Fruit fly (Drosophila melanogaster) whole organism, larva: Measurements from ENCODE around the gene CG31272.

Experiments used
- noc ChIP-seq: fragments of 200-800 bp; sonication (Bioruptor generic); optimal IDR thresholded peaks from 3 replicates; lab custom pipeline; 2019; ENCODE audit warnings: missing biosample characterization, mild to moderate bottlenecking, missing genetic modification characterization, moderate library complexity

CG31272 gene

dm6 chr3R:10751061-10751460 is 8.1 kb downstream of the CG31272 start, which contains the start of gene TkR86C:
Gene TkR86C, minus strand, starts transcription at chr3R:10751228.
- TF ChIP-seq noc (tag; lab: Kevin White, UChicago) = no peak

- TF ChIP-seq noc (tag; lab: Kevin White, UChicago) = no peak
Observed at dm6 chr3R:10747650-10748049, 11.5 kb downstream of the CG31272 start.

DNA sequence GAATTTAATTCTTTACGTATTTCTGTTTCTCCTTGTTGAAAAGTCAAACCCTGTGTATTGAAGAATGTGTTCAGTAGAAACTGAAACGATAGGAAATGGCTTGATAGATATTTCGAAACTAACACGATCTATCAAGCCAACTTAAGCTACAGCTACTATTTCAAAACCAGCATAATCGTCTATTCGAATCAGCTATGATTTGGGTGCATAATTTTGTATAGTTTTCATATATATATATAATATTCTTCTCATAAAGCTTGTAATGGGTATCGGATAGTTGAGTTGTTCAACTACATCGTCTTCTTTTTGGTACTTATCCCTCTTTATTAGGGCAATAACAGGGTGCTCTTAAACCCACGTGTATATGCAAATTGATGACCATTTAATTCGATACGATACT is 23.3 kb downstream of the CG31272 start, which contains the start of gene tomboy20:
TSS of gene tomboy20 (minus strand) at position 101 of the 400 bp plus-strand sequence.
- no peak for TF ChIP-seq noc (tag; lab: Kevin White, UChicago)

DNA sequence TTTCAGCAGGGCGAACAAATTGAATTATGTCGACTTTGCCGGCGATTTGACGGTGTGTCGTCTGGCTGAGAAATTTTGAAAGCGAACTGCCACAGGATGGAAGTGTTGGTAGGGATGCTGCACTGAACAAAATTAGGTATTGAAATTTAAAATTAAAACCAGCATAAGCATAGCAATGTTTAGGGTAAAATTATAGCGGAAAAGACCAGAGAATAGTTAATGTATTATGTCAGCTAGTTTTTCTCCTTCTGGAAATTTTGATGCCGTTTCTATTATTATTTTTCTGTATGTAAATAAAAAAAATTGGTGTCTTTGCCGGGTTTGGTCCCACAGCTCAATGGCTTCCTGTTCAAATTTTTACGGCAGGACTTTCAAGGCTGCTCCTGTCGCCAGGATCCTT is 32.5 kb downstream of the CG31272 start:
- no peak for TF ChIP-seq noc (tag; lab: Kevin White, UChicago)

DNA sequence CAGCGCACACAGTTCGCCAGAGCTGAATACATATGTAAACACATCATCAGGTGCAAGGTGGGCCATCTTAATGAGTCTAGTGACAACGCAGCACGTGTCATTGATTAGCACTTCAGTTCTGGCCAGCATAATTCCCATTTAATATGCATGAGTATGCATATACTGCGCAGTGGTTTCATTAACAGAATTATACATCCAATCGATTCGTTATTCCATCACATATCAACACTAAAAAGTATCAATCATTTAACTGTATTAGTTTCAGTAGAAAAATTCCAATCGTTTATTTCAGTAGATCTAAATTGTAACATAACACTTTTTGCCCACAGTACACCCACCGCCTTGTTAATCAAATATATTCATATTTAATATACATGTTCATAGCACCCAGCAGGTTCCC is 44.7 kb downstream of the CG31272 start, which contains the start of gene CG4073:
TSS of gene CG4073 (plus strand) at position 301 of the 400 bp plus-strand sequence.
- TF ChIP-seq noc (tag; lab: Kevin White, UChicago) = no peak

- no peak for TF ChIP-seq noc (tag; lab: Kevin White, UChicago)
Observed at dm6 chr3R:10711148-10711547, 48.0 kb downstream of the CG31272 start, which contains the start of gene CG14689. Gene CG14689, minus strand, starts transcription at chr3R:10711248.

- TF ChIP-seq noc (tag; lab: Kevin White, UChicago) = no peak
Observed at dm6 chr3R:10709264-10709663, 49.9 kb downstream of the CG31272 start, which contains the start of gene CG31373. Gene CG31373, minus strand, starts transcription at chr3R:10709364.

- TF ChIP-seq noc (tag; lab: Kevin White, UChicago) = no peak
Observed at dm6 chr3R:10708169-10708568, 51.0 kb downstream of the CG31272 start, which contains the start of gene CG31278. Gene CG31278, minus strand, starts transcription at chr3R:10708340.

- TF ChIP-seq noc (tag; lab: Kevin White, UChicago) = no peak
Observed at dm6 chr3R:10706763-10707162, 52.4 kb downstream of the CG31272 start, which contains the start of the genes CG31467 and CG14684. Gene CG31467, minus strand, starts transcription at chr3R:10706863. Gene CG14684, plus strand, starts transcription at chr3R:10706974.
